Worm (Caenorhabditis elegans) whole organism, late embryonic: ENCODE data around the gene F17E9.15.
"Not testable (repeated sequence)": the region's sequence is repeated elsewhere in the genome, so short reads cannot be mapped to it uniquely, and the experiment has no call there.

Experiments used
- ceh-34 ChIP-seq: sonication (generic microtip); optimal IDR thresholded peaks from 2 replicates; lab custom pipeline; 2016; ENCODE audit warnings: mild to moderate bottlenecking, missing genetic modification characterization, missing compliant biosample characterization
- dve-1 ChIP-seq: sonication (generic microtip); optimal IDR thresholded peaks from 2 replicates; lab custom pipeline; 2017; ENCODE audit warnings: antibody characterized with exemption, mild to moderate bottlenecking, missing genetic modification characterization, missing compliant biosample characterization
- nhr-11 ChIP-seq: fragments of 150-350 bp; optimal IDR thresholded peaks from 2 replicates; lab custom pipeline; 2014; ENCODE audit warnings: missing biosample characterization, missing genetic modification characterization
- tbx-2 ChIP-seq: sonication (generic microtip); optimal IDR thresholded peaks from 2 replicates; lab custom pipeline; 2016; ENCODE audit warnings: missing genetic modification characterization, missing compliant biosample characterization
- tbx-7 ChIP-seq: sonication (generic microtip); optimal IDR thresholded peaks from 2 replicates; lab custom pipeline; 2016; ENCODE audit warnings: missing genotype, missing genetic modification characterization, missing compliant biosample characterization

DNA sequence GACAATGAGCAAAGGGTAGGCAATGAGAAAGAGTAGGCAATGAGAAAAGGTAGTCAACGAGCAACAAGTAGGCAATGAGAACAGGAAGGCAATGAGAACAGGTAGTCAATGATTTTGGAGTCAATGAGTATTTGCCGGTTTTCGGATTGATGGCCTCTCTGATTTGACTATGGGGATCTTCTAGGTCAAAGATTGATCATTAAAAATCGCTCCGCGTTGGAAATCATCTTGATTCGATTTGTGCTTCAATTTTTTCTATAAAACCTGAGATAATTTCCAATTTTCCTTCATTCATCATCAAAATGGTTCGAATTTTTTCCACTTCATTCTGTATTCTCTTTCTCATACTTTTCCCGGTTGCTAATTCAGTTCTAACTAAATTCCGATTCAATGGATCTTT lies 4.8 kb downstream of the F17E9.15 start, which contains the start of gene F17E9.16:
- TF ChIP-seq dve-1 (tag; lab: Kevin White, UChicago); tbx-7 (tag; lab: Kevin White, UChicago); ceh-34 (tag; lab: Kevin White, UChicago); nhr-11; tbx-2 (tag; lab: Kevin White, UChicago): not testable (repeated sequence)
